Fruit fly (Drosophila melanogaster): ENCODE results near the gene sowah.
A peak's percentile ranks its signal among the peaks of the same experiment; 100 is the strongest.

sowah gene

dm6 chr3L:12501249-12501648 lies 71.1 kb downstream of the sowah start, which contains the start of the genes CG10638 and CG10681 (continued):
- no peak for TF ChIP-seq CG4707 (GFP tag; optimal IDR thresholded peaks at IDR 0.05)
- TF ChIP-seq CG1603 (tag; optimal IDR thresholded peaks at IDR 0.05), result peak; percentile 43
- TF ChIP-seq scrt (GFP tag; optimal IDR thresholded peaks at IDR 0.05), result peak; percentile 40
- no peak for TF ChIP-seq ab (GFP tag; optimal IDR thresholded peaks at IDR 0.05)

DNA sequence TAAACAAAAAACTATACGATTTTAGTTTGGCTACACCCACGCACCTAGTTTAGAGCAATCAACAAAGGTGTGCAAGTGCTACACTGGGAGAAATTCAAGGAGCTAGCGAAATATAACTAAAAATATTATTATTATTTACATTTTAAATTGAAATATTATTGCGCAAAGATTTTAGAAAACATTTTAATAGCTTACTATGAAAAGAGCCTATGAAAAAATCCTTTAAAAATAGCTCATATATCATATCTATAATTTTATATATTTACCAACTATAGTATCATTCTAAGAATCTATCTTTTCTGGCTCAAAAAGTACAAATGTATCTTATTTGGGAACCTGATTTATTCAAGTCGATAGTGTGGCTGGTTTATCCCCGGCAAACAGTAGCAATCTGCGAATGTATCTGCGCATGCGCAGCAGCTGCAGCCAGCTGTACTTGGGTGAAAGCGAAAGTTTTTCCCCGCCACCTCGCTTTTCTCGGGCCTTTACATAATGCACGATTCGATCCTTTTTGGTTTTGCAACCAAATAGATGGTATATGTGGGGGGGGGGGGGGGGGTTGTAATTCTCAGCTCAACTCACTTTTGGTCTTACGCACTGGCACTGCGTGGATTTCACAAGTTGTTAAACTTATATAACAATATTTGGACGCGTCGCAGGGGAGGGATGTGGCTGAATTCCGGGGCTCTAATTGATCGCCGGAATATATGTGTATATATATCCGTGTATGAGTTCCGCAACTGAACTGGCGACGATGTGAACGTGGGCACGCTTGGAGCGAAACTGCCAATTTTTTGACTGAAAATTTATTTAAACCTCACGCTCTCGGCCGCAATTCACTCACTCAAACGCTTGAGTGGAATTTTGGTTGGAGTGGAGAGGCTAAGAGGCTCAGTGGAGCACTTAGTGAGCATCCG lies 75.7 kb downstream of the sowah start, which contains the start of gene CG10657:
TSS of gene CG10657 (minus strand) at position 789 of the 917 bp plus-strand sequence.
- no peak for TF ChIP-seq CG1647 (GFP tag; optimal IDR thresholded peaks at IDR 0.05)
- TF ChIP-seq Jarid2 (GFP tag; optimal IDR thresholded peaks at IDR 0.05), result peak; percentile 57
- TF ChIP-seq CG14441 (GFP tag; IDR thresholded peaks at IDR 0.05), result peak; percentile 25; the same call in 1 of the 2 replicates
- TF ChIP-seq Bgb (GFP tag; IDR thresholded peaks at IDR 0.05; ENCODE audit: partially characterized antibody), result peak; percentile 50; the same call in 1 of the 2 replicates
- no peak for TF ChIP-seq pho (GFP tag; optimal IDR thresholded peaks at IDR 0.05)
- TF ChIP-seq Antp (GFP tag; optimal IDR thresholded peaks at IDR 0.05), result no peak
- peak in 1 of 2 experiments; percentile 28 for TF ChIP-seq Trl (optimal IDR thresholded peaks at IDR 0.05)
- no peak for TF ChIP-seq Trl (GFP tag; optimal IDR thresholded peaks at IDR 0.05)
- TF ChIP-seq CG12744 (GFP tag; optimal IDR thresholded peaks at IDR 0.05), result no peak
- TF ChIP-seq pb (GFP tag; optimal IDR thresholded peaks at IDR 0.05), result no peak
- TF ChIP-seq CG11247 (GFP tag; IDR thresholded peaks at IDR 0.05), result no peak
- peak; percentile 22 for TF ChIP-seq CG13894 (tag; optimal IDR thresholded peaks at IDR 0.05)
- TF ChIP-seq CG34376 (GFP tag; optimal IDR thresholded peaks at IDR 0.05), result no peak
- peak; percentile 24; the same call in 1 of the 2 replicates for TF ChIP-seq amos (GFP tag; IDR thresholded peaks at IDR 0.05; ENCODE audit: partially characterized antibody)
- peak; percentile 4 for TF ChIP-seq Sox102F (GFP tag; optimal IDR thresholded peaks at IDR 0.05)
- TF ChIP-seq jumu (GFP tag; optimal IDR thresholded peaks at IDR 0.05), result no peak
- TF ChIP-seq sd (tag; optimal IDR thresholded peaks at IDR 0.05), result peak; percentile 81
- no peak for TF ChIP-seq Max (GFP tag; optimal IDR thresholded peaks at IDR 0.05)
- peak; percentile 30; the same call in 1 of the 2 replicates for TF ChIP-seq CG13287 (GFP tag; IDR thresholded peaks at IDR 0.05; ENCODE audit: partially characterized antibody)
- 0 out of 3 replicates have a peak, but pooled peaks have one; percentile 21 for TF ChIP-seq otp (GFP tag; IDR thresholded peaks at IDR 0.05)
- peak; percentile 48 for TF ChIP-seq Blimp-1 (GFP tag; optimal IDR thresholded peaks at IDR 0.05)
- no peak for TF ChIP-seq hkb (optimal IDR thresholded peaks at IDR 0.05)
- no peak for TF ChIP-seq hkb (GFP tag; IDR thresholded peaks at IDR 0.05)
- TF ChIP-seq CG11456 (GFP tag; IDR thresholded peaks at IDR 0.05), result no peak
- TF ChIP-seq CG14050 (GFP tag; IDR thresholded peaks at IDR 0.05), result no peak
- no peak for TF ChIP-seq ci (GFP tag; IDR thresholded peaks at IDR 0.05)
- TF ChIP-seq Opbp (GFP tag; IDR thresholded peaks at IDR 0.05; ENCODE audit: partially characterized antibody), result peak; percentile 55; the same call in 1 of the 3 replicates
- peak; percentile 29; the same call in 1 of the 2 replicates for TF ChIP-seq Scr (GFP tag; IDR thresholded peaks at IDR 0.05; ENCODE audit: partially characterized antibody)
- no peak for TF ChIP-seq E2f1 (GFP tag; IDR thresholded peaks at IDR 0.05)
- peak; percentile 38; the same call in 1 of the 3 replicates for TF ChIP-seq sr (GFP tag; IDR thresholded peaks at IDR 0.05)
- TF ChIP-seq Med (GFP tag), result peak; percentile 81
- 0 out of 2 replicates have a peak, but pooled peaks have one; percentile 11 for TF ChIP-seq CG6689 (GFP tag; IDR thresholded peaks at IDR 0.05)
- TF ChIP-seq dysf (GFP tag; IDR thresholded peaks at IDR 0.05), result peak; percentile 37; the same call in 1 of the 3 replicates
- TF ChIP-seq Nf-YC (tag; optimal IDR thresholded peaks at IDR 0.05), result peak; percentile 8
- TF ChIP-seq gem (tag; optimal IDR thresholded peaks at IDR 0.05), result peak; percentile 7
- peak; percentile 25; the same call in 1 of the 2 replicates for TF ChIP-seq vvl (GFP tag; IDR thresholded peaks at IDR 0.05)
- TF ChIP-seq sim (GFP tag; IDR thresholded peaks at IDR 0.05), result 0 out of 2 replicates have a peak, but pooled peaks have one; percentile 32
- no peak for TF ChIP-seq cwo (GFP tag; optimal IDR thresholded peaks at IDR 0.05)
- TF ChIP-seq chm (GFP tag; IDR thresholded peaks at IDR 0.05), result peak; percentile 55; the same call in 1 of the 2 replicates
- peak; percentile 84; the same call in 2 of the 4 replicates for TF ChIP-seq chinmo (GFP tag; IDR thresholded peaks at IDR 0.05; ENCODE audit: partially characterized antibody)
- TF ChIP-seq CG3726 (GFP tag; IDR thresholded peaks at IDR 0.05), result no peak
- TF ChIP-seq Pdp1 (GFP tag; optimal IDR thresholded peaks at IDR 0.05), result peak in 1 of 2 experiments; percentile 92
